Worm (Caenorhabditis elegans) whole organism, L4 larva: ENCODE measurements around the gene C28G1.2.

Experiments used
- aly-2 ChIP-seq: sonication (generic microtip); optimal IDR thresholded peaks from 2 replicates; lab custom pipeline; 2018; ENCODE audit warnings: missing biosample characterization, missing genetic modification characterization
- fkh-10 ChIP-seq: fragments of 150-350 bp; optimal IDR thresholded peaks from 2 replicates; lab custom pipeline; 2014; ENCODE audit warnings: missing biosample characterization, missing genetic modification reagents, missing genetic modification characterization
- gei-8 ChIP-seq: fragments of 200-800 bp; sonication (Bioruptor generic); optimal IDR thresholded peaks from 2 replicates; lab custom pipeline; 2018; ENCODE audit warnings: mild to moderate bottlenecking, missing genetic modification characterization, missing compliant biosample characterization
- lin-39 ChIP-seq: fragments of 150-350 bp; optimal IDR thresholded peaks from 2 replicates; lab custom pipeline; 2014; ENCODE audit warnings: missing biosample characterization, missing genetic modification reagents, missing genetic modification characterization
- mdl-1 ChIP-seq, 2 experiments: fragments of 150-350 bp in 1 of 2; sonication (generic microtip) in 1 of 2; optimal IDR thresholded peaks; 2 replicates each; lab custom pipeline; 2014 to 2017; ENCODE audit warnings: missing biosample characterization in 2 of 2, missing genetic modification characterization in 2 of 2
- mdt-29 ChIP-seq: fragments of 200-800 bp; sonication (Bioruptor generic); IDR thresholded peaks from 2 replicates; pipeline ENCODE4 v1.3.6; 2022; ENCODE audit warnings: missing genetic modification reagents, missing genetic modification characterization, missing compliant biosample characterization
- vab-7 ChIP-seq: fragments of 200-800 bp; sonication (Bioruptor generic); IDR thresholded peaks from 2 replicates; pipeline ENCODE4 v1.3.6; 2022; ENCODE audit warnings: missing genetic modification reagents, missing genetic modification characterization, missing compliant biosample characterization

DNA sequence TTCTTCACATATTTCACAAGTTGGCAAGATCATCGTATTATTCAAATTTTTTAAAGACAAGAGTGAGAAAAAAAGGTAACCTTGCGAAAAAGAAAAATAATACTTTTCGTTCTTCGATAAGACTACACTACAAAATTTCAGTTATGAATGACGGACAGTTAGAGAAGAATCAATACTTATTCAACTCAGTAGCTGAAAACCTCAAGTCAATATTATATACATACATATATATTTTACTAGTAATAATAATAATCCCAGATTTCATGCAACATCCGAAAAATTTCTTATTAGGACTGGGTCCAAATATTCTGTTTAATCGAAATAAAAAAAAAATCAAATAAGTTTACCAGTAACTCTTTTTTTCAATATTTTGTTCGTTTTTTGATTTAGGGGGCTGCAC lies 4.7 kb upstream of the C28G1.2 start, which contains the start of gene C28G1.6:
- no peak for TF ChIP-seq gei-8 (GFP tag; lab: Kevin White, UChicago)
- TF ChIP-seq mdl-1 (tag; optimal IDR thresholded peaks at IDR 0.05; lab: Kevin White, UChicago): no peak
- TF ChIP-seq aly-2 (tag; lab: Kevin White, UChicago): no peak
- TF ChIP-seq fkh-10 (GFP tag; lab: Kevin White, UChicago): no peak
- no peak for TF ChIP-seq vab-7 (GFP tag; lab: Robert Waterston, UW)
- TF ChIP-seq mdt-29 (GFP tag; lab: Robert Waterston, UW): no peak
- TF ChIP-seq lin-39 (tag; lab: Kevin White, UChicago): no peak
